Fruit fly (Drosophila melanogaster) whole organism, embryonic: Measurements from ENCODE around the gene CG16790.
A peak's percentile ranks its signal among the peaks of the same experiment; 100 is the strongest.

Source experiments
- Abd-B ChIP-seq: fragments of 200-800 bp; sonication (Bioruptor generic); optimal IDR thresholded peaks from 2 replicates; lab custom pipeline; 2018; ENCODE audit warnings: missing biosample characterization, mild to moderate bottlenecking, missing genetic modification characterization, moderate library complexity
- BEAF-32 ChIP-seq: fragments of 200-800 bp; sonication (Bioruptor generic); optimal IDR thresholded peaks from 3 replicates; lab custom pipeline; 2017; ENCODE audit warnings: missing biosample characterization, missing genetic modification characterization, mild to moderate bottlenecking, moderate library complexity, missing genetic modification reagents
- Bgb ChIP-seq: fragments of 200-800 bp; sonication (Bioruptor generic); IDR thresholded peaks from 2 replicates; pipeline ENCODE4 v1.3.6; 2022; ENCODE audit warnings: missing biosample characterization, missing genetic modification characterization; ENCODE audit not compliant: partially characterized antibody
- CG10431 ChIP-seq: fragments of 200-800 bp; sonication (Bioruptor generic); optimal IDR thresholded peaks from 3 replicates; lab custom pipeline; 2018; ENCODE audit warnings: missing biosample characterization, mild to moderate bottlenecking, missing genetic modification characterization
- CG30403 ChIP-seq: fragments of 200-800 bp; sonication (Bioruptor generic); optimal IDR thresholded peaks from 3 replicates; lab custom pipeline; 2016; ENCODE audit warnings: missing biosample characterization, missing genetic modification characterization
- CG30431 ChIP-seq: fragments of 200-800 bp; sonication (Bioruptor generic); optimal IDR thresholded peaks from 2 replicates; lab custom pipeline; 2017; ENCODE audit warnings: missing biosample characterization, missing genetic modification characterization
- CG31224 ChIP-seq: fragments of 200-800 bp; sonication (Bioruptor generic); IDR thresholded peaks from 2 replicates; pipeline ENCODE4 v1.3.6; 2022; ENCODE audit warnings: missing biosample characterization, missing genetic modification characterization
- CG3281 ChIP-seq: fragments of 200-800 bp; sonication (Bioruptor generic); optimal IDR thresholded peaks from 3 replicates; lab custom pipeline; 2017; ENCODE audit warnings: missing biosample characterization, mild to moderate bottlenecking, missing genetic modification characterization
- CG33557 ChIP-seq: fragments of 200-800 bp; sonication (Bioruptor generic); optimal IDR thresholded peaks from 2 replicates; lab custom pipeline; 2019; ENCODE audit warnings: missing biosample characterization, mild to moderate bottlenecking, missing genetic modification characterization, moderate library complexity
- CG4424 ChIP-seq: fragments of 200-800 bp; sonication (Bioruptor generic); optimal IDR thresholded peaks from 3 replicates; lab custom pipeline; 2016; ENCODE audit warnings: missing biosample characterization, missing genetic modification characterization
- CG4617 ChIP-seq: fragments of 200-800 bp; sonication (Bioruptor generic); optimal IDR thresholded peaks from 3 replicates; lab custom pipeline; 2016; ENCODE audit warnings: missing biosample characterization, missing genetic modification characterization, borderline replicate concordance
- CG5245 ChIP-seq: fragments of 200-800 bp; sonication (Bioruptor generic); optimal IDR thresholded peaks from 3 replicates; lab custom pipeline; 2016; ENCODE audit warnings: missing biosample characterization, missing genetic modification characterization
- CG6654 ChIP-seq: fragments of 200-800 bp; sonication (Bioruptor generic); optimal IDR thresholded peaks from 2 replicates; lab custom pipeline; 2017; ENCODE audit warnings: missing biosample characterization, mild to moderate bottlenecking, missing genetic modification characterization
- CG6813 ChIP-seq: fragments of 200-800 bp; sonication (Bioruptor generic); optimal IDR thresholded peaks from 2 replicates; lab custom pipeline; 2017; ENCODE audit warnings: missing biosample characterization, missing genetic modification characterization, mild to moderate bottlenecking, moderate library complexity, missing genetic modification reagents
- CG7271 ChIP-seq: fragments of 200-800 bp; sonication (Bioruptor generic); optimal IDR thresholded peaks from 2 replicates; lab custom pipeline; 2018; ENCODE audit warnings: missing biosample characterization, mild to moderate bottlenecking, missing genetic modification characterization, moderate library complexity
- CG7963 ChIP-seq: fragments of 200-800 bp; sonication (Bioruptor generic); IDR thresholded peaks from 3 replicates; pipeline ENCODE4 v1.3.6; 2022; ENCODE audit warnings: missing biosample characterization, missing genetic modification characterization; ENCODE audit not compliant: partially characterized antibody
- CG8290 ChIP-seq, 3 experiments: fragments of 200-800 bp; sonication (Bioruptor generic); optimal IDR thresholded peaks; 2 replicates each; lab custom pipeline; 2016 to 2019; ENCODE audit warnings: missing biosample characterization in 3 of 3, missing genetic modification characterization in 3 of 3, mild to moderate bottlenecking in 2 of 3, moderate library complexity in 1 of 3
- CG9727 ChIP-seq: fragments of 200-800 bp; sonication (Bioruptor generic); optimal IDR thresholded peaks from 3 replicates; lab custom pipeline; 2017; ENCODE audit warnings: missing biosample characterization, mild to moderate bottlenecking, missing genetic modification characterization
- Deaf1 ChIP-seq: fragments of 200-800 bp; optimal IDR thresholded peaks from 3 replicates; lab custom pipeline; 2019; ENCODE audit warnings: missing biosample characterization, mild to moderate bottlenecking, missing genetic modification characterization, moderate library complexity
- Doc2 ChIP-seq: fragments of 200-800 bp; sonication (Bioruptor generic); IDR thresholded peaks from 2 replicates; pipeline ENCODE4 v1.3.6; 2022; ENCODE audit warnings: missing biosample characterization, missing genetic modification characterization
- Ets65A ChIP-seq: fragments of 200-800 bp; sonication (Bioruptor generic); peaks from one replicate; lab custom pipeline; 2016; ENCODE audit warnings: missing biosample characterization, missing genetic modification characterization
- Hey ChIP-seq: fragments of 200-800 bp; sonication (Bioruptor generic); optimal IDR thresholded peaks from 3 replicates; lab custom pipeline; 2018; ENCODE audit warnings: missing biosample characterization, mild to moderate bottlenecking, missing genetic modification characterization
- Lim3 ChIP-seq: fragments of 200-800 bp; sonication (Bioruptor generic); IDR thresholded peaks from 2 replicates; pipeline ENCODE4 v1.3.6; 2022; ENCODE audit warnings: missing biosample characterization, missing genetic modification characterization
- Lpt ChIP-seq: fragments of >200 bp; optimal IDR thresholded peaks from 2 replicates; lab custom pipeline; 2018; ENCODE audit warnings: missing biosample characterization, missing genetic modification characterization
- Pdp1 ChIP-seq, 2 experiments: fragments of 200-800 bp; sonication (Bioruptor generic); optimal IDR thresholded peaks; 3 replicates each; lab custom pipeline; 2016; ENCODE audit warnings: missing biosample characterization in 2 of 2, missing genetic modification characterization in 2 of 2, mild to moderate bottlenecking in 1 of 2, moderate library complexity in 1 of 2
- Side ChIP-seq: fragments of 200-800 bp; sonication (Bioruptor generic); optimal IDR thresholded peaks from 2 replicates; lab custom pipeline; 2016; ENCODE audit warnings: missing biosample characterization, missing genetic modification characterization
- Ssrp ChIP-seq: fragments of 200-800 bp; sonication (Bioruptor generic); optimal IDR thresholded peaks from 2 replicates; lab custom pipeline; 2018; ENCODE audit warnings: missing biosample characterization, mild to moderate bottlenecking, missing genetic modification characterization, moderate library complexity
- Usf ChIP-seq: fragments of 200-800 bp; sonication (Bioruptor generic); optimal IDR thresholded peaks from 2 replicates; lab custom pipeline; 2017; ENCODE audit warnings: missing genotype, missing biosample characterization, missing genetic modification characterization
- Xbp1 ChIP-seq: fragments of 200-800 bp; sonication (Bioruptor generic); optimal IDR thresholded peaks from 3 replicates; lab custom pipeline; 2016; ENCODE audit warnings: missing biosample characterization, mild to moderate bottlenecking, missing genetic modification characterization
- abd-A ChIP-seq: fragments of 200-800 bp; sonication (Bioruptor generic); optimal IDR thresholded peaks from 3 replicates; lab custom pipeline; 2019; ENCODE audit warnings: missing biosample characterization, mild to moderate bottlenecking, missing genetic modification characterization, moderate library complexity
- amos ChIP-seq: fragments of 200-800 bp; sonication (Bioruptor generic); IDR thresholded peaks from 2 replicates; pipeline ENCODE4 v1.3.6; 2022; ENCODE audit warnings: missing biosample characterization, missing genetic modification characterization; ENCODE audit not compliant: partially characterized antibody
- crp ChIP-seq, 2 experiments: fragments of 200-800 bp; sonication (Bioruptor generic); optimal IDR thresholded peaks; 2 replicates in 1 of 2; 3 replicates in 1 of 2; lab custom pipeline; 2017; ENCODE audit warnings: missing biosample characterization in 2 of 2, missing genetic modification characterization in 2 of 2, mild to moderate bottlenecking in 1 of 2, moderate library complexity in 1 of 2
- dan ChIP-seq: fragments of 200-800 bp; sonication (Bioruptor generic); IDR thresholded peaks from 2 replicates; pipeline ENCODE4 v1.3.6; 2022; ENCODE audit warnings: missing biosample characterization, missing genetic modification characterization
- gsb-n ChIP-seq: fragments of 200-800 bp; sonication (Bioruptor generic); optimal IDR thresholded peaks from 3 replicates; lab custom pipeline; 2018; ENCODE audit warnings: missing biosample characterization, mild to moderate bottlenecking, missing genetic modification characterization
- ind ChIP-seq: fragments of 200-800 bp; sonication (Bioruptor generic); optimal IDR thresholded peaks from 3 replicates; lab custom pipeline; 2016; ENCODE audit warnings: missing biosample characterization, missing genetic modification characterization
- jing ChIP-seq: fragments of 200-800 bp; sonication (Bioruptor generic); optimal IDR thresholded peaks from 2 replicates; lab custom pipeline; 2018; ENCODE audit warnings: missing biosample characterization, mild to moderate bottlenecking, missing genetic modification characterization
- nerfin-1 ChIP-seq: fragments of 200-800 bp; sonication (Bioruptor generic); optimal IDR thresholded peaks from 3 replicates; lab custom pipeline; 2019; ENCODE audit warnings: missing biosample characterization, mild to moderate bottlenecking, missing genetic modification characterization, moderate library complexity
- oc ChIP-seq: fragments of 200-800 bp; sonication (Bioruptor generic); optimal IDR thresholded peaks from 2 replicates; lab custom pipeline; 2018; ENCODE audit warnings: missing biosample characterization, mild to moderate bottlenecking, missing genetic modification characterization, moderate library complexity
- onecut ChIP-seq: fragments of 200-800 bp; sonication (Bioruptor generic); IDR thresholded peaks from 2 replicates; pipeline ENCODE4 v1.3.6; 2022; ENCODE audit warnings: missing biosample characterization, missing genetic modification characterization
- pb ChIP-seq: fragments of 200-800 bp; sonication (Bioruptor generic); optimal IDR thresholded peaks from 3 replicates; lab custom pipeline; 2016; ENCODE audit warnings: missing biosample characterization, missing genetic modification characterization
- prd ChIP-seq, 3 experiments: fragments of >200 bp in 2 of 3; fragments of 200-800 bp in 1 of 3; sonication (Bioruptor generic) in 1 of 3; optimal IDR thresholded peaks in 2 of 3; IDR thresholded peaks in 1 of 3; 2 replicates in 2 of 3; 3 replicates in 1 of 3; pipeline versions ENCODE4 v1.3.6 to Lab custom; 2017 to 2022; ENCODE audit warnings: missing biosample characterization in 1 of 3, missing genetic modification characterization in 1 of 3
- sim ChIP-seq: fragments of 200-800 bp; sonication (Bioruptor generic); IDR thresholded peaks from 2 replicates; pipeline ENCODE4 v1.3.6; 2022; ENCODE audit warnings: missing biosample characterization, missing genetic modification characterization
- sob ChIP-seq: fragments of 200-800 bp; sonication (Bioruptor generic); IDR thresholded peaks from 2 replicates; pipeline ENCODE4 v1.3.6; 2022; ENCODE audit warnings: missing biosample characterization, missing genetic modification characterization
- trem ChIP-seq: fragments of 200-800 bp; optimal IDR thresholded peaks from 3 replicates; lab custom pipeline; 2019; ENCODE audit warnings: missing biosample characterization, mild to moderate bottlenecking, missing genetic modification characterization, moderate library complexity
- z ChIP-seq: fragments of 200-800 bp; sonication (Bioruptor generic); IDR thresholded peaks from 3 replicates; pipeline ENCODE4 v1.3.6; 2022; ENCODE audit warnings: missing biosample characterization, missing genetic modification characterization
- zen2 ChIP-seq: fragments of 200-800 bp; sonication (Bioruptor generic); IDR thresholded peaks from 3 replicates; pipeline ENCODE4 v1.3.6; 2022; ENCODE audit warnings: missing biosample characterization, missing genetic modification characterization; ENCODE audit not compliant: partially characterized antibody
- zf30C ChIP-seq: fragments of 200-800 bp; sonication (Bioruptor generic); optimal IDR thresholded peaks from 3 replicates; lab custom pipeline; 2018; ENCODE audit warnings: missing biosample characterization, mild to moderate bottlenecking, missing genetic modification characterization

CG16790 gene

DNA sequence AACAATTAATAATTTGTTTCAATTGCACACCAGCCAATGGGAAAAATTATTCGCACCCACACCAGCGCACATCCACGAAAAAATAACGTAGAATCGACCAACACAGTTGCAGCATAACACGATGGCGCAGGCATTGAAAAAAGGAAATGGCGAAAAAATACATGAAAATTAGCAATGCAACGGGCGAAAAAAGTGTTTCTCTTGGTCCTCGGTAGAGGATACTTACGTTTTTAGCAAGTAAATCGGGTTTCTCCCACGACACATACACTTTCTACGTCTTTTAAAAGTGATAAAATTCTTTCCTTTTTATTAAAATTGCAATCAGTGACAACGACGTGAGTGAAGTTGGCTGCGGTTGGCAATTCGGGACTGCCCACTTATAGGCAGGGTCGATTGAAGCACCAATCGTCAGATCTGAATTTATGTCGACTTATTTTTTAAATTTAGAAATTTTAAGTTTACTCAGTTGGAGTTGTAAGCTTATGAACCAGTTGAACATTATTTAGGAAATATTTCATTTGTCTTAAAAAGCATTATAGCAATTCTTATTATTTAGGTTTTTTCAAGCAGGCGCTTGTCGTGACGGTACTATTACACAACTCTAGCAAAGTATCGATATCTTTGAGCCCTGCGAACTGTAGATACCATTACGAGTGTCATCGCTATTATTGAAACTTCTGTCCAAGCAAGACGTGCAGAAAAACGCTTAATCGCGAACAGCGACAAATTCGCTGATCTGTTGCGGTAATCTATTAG is 7.5 kb upstream of the CG16790 start, which contains the start of the genes Kap-alpha3 and Son (continued):
- peak; percentile 92 for TF ChIP-seq pb
- peak; percentile 90 for TF ChIP-seq Abd-B (GFP tag; lab: Kevin White, UChicago)
- TF ChIP-seq CG6813: peak; percentile 85
- TF ChIP-seq CG7271: peak; percentile 89
- TF ChIP-seq CG31224 (GFP tag; lab: Robert Waterston, UW): peak; percentile 85
- peak; percentile 94 for TF ChIP-seq CG30403 (GFP tag; lab: Kevin White, UChicago)
- peak; percentile 73 for TF ChIP-seq oc (tag; lab: Kevin White, UChicago)
- peak in 1 of 2 experiments; percentile 63 for TF ChIP-seq crp (GFP tag; optimal IDR thresholded peaks at IDR 0.05; lab: Kevin White, UChicago)
- TF ChIP-seq abd-A (tag; lab: Kevin White, UChicago): no peak
- peak; percentile 93 for TF ChIP-seq sob (GFP tag; lab: Robert Waterston, UW)
- peak; percentile 87 for TF ChIP-seq onecut (GFP tag; lab: Robert Waterston, UW)
- TF ChIP-seq ind (GFP tag; lab: Kevin White, UChicago): peak; percentile 90
- TF ChIP-seq CG4617 (GFP tag; lab: Kevin White, UChicago): peak; percentile 87
- peak; percentile 94 for TF ChIP-seq CG3281
- TF ChIP-seq Hey (tag; lab: Kevin White, UChicago): peak; percentile 93
- TF ChIP-seq CG10431 (GFP tag; lab: Kevin White, UChicago): peak; percentile 92
- TF ChIP-seq CG33557 (GFP tag; lab: Kevin White, UChicago): peak; percentile 95
- TF ChIP-seq CG9727: peak; percentile 97
- TF ChIP-seq zf30C (GFP tag; lab: Kevin White, UChicago): peak; percentile 48
- no peak for TF ChIP-seq z (GFP tag; lab: Robert Waterston, UW)
- TF ChIP-seq Ets65A (GFP tag; lab: Kevin White, UChicago): peak; percentile 100
- peak; percentile 90 for TF ChIP-seq CG30431
- TF ChIP-seq gsb-n (tag; lab: Kevin White, UChicago): peak; percentile 82
- TF ChIP-seq Doc2 (GFP tag; lab: Robert Waterston, UW): peak; percentile 62; the same call in 1 of the 2 replicates
- TF ChIP-seq Lim3 (GFP tag; lab: Robert Waterston, UW): 0 out of 2 replicates have a peak, but pooled peaks have one; percentile 11
- TF ChIP-seq Bgb (GFP tag; lab: Robert Waterston, UW): peak; percentile 78
- peak; percentile 64 for TF ChIP-seq Deaf1
- peak; percentile 58 for TF ChIP-seq sim (GFP tag; lab: Robert Waterston, UW)
- TF ChIP-seq dan (GFP tag; lab: Robert Waterston, UW): no peak
- TF ChIP-seq CG6654 (GFP tag; lab: Kevin White, UChicago): peak; percentile 76
- no peak for TF ChIP-seq Lpt (GFP tag; lab: Kevin White, UChicago)
- no peak; the same call in 2 of the 3 replicates for TF ChIP-seq CG7963
- peak; percentile 79 for TF ChIP-seq CG8290 (GFP tag; optimal IDR thresholded peaks at IDR 0.05; lab: Kevin White, UChicago)
- peak; percentile 79 to 95 for TF ChIP-seq CG8290 (tag; optimal IDR thresholded peaks at IDR 0.05; lab: Kevin White, UChicago)
- no peak for TF ChIP-seq prd (optimal IDR thresholded peaks at IDR 0.05; lab: Kevin White, UChicago)
- TF ChIP-seq prd (GFP tag; IDR thresholded peaks at IDR 0.05; lab: Robert Waterston, UW): peak; percentile 89
- peak; percentile 84 for TF ChIP-seq Usf (GFP tag; lab: Kevin White, UChicago)
- peak; percentile 93 for TF ChIP-seq Xbp1 (GFP tag; lab: Kevin White, UChicago)
- TF ChIP-seq zen2 (GFP tag; lab: Robert Waterston, UW): peak; percentile 75; the same call in 1 of the 3 replicates
- peak; percentile 79 for TF ChIP-seq Ssrp (tag; lab: Kevin White, UChicago)
- peak; percentile 88 for TF ChIP-seq CG5245
- TF ChIP-seq Side (GFP tag; lab: Kevin White, UChicago): peak; percentile 92
- TF ChIP-seq trem (tag; lab: Kevin White, UChicago): peak; percentile 100
- peak; percentile 93 for TF ChIP-seq CG4424 (GFP tag; lab: Kevin White, UChicago)
- TF ChIP-seq Pdp1 (GFP tag; optimal IDR thresholded peaks at IDR 0.05; lab: Kevin White, UChicago): peak; percentile 94 to 99
- peak; percentile 80 for TF ChIP-seq amos (GFP tag; lab: Robert Waterston, UW)
- TF ChIP-seq BEAF-32 (GFP tag; lab: Kevin White, UChicago): peak; percentile 96
- TF ChIP-seq nerfin-1: peak; percentile 90
- TF ChIP-seq jing (GFP tag; lab: Kevin White, UChicago): peak; percentile 69
